Worm (Caenorhabditis elegans) whole organism, L4 larva: ENCODE data around the gene snf-3.

Source experiments
- F10B5.3 ChIP-seq: sonication (generic microtip); optimal IDR thresholded peaks from 2 replicates; lab custom pipeline; 2016; ENCODE audit warnings: mild to moderate bottlenecking, missing genetic modification characterization, missing compliant biosample characterization
- T20F7.1 ChIP-seq: fragments of 200-800 bp; sonication (Bioruptor generic); optimal IDR thresholded peaks from 2 replicates; lab custom pipeline; 2018; ENCODE audit warnings: mild to moderate bottlenecking, missing genetic modification characterization, missing compliant biosample characterization
- Y105C5A.15 ChIP-seq: fragments of 200-800 bp; sonication (Bioruptor generic); IDR thresholded peaks from 2 replicates; pipeline ENCODE4 v1.3.6; 2022; ENCODE audit warnings: missing genetic modification characterization, missing compliant biosample characterization
- Y48G9A.11 ChIP-seq: fragments of 200-800 bp; sonication (Bioruptor generic); IDR thresholded peaks from 2 replicates; pipeline ENCODE4 v1.3.6; 2022; ENCODE audit warnings: missing genetic modification reagents, missing genetic modification characterization, missing compliant biosample characterization
- ZK337.2 ChIP-seq: fragments of 200-800 bp; sonication (Bioruptor generic); IDR thresholded peaks from 2 replicates; pipeline ENCODE4 v1.3.6; 2022; ENCODE audit warnings: missing genetic modification reagents, missing genetic modification characterization, missing compliant biosample characterization
- arid-1 ChIP-seq: fragments of 200-800 bp; sonication (Bioruptor generic); conservative IDR thresholded peaks from 2 replicates; pipeline ENCODE4 v1.3.6; 2022; ENCODE audit warnings: missing genetic modification reagents, missing genetic modification characterization, missing compliant biosample characterization
- ceh-20 ChIP-seq: fragments of 200-800 bp; sonication (Bioruptor generic); IDR thresholded peaks from 2 replicates; pipeline ENCODE4 v1.3.6; 2022; ENCODE audit warnings: missing genetic modification reagents, missing genetic modification characterization, missing compliant biosample characterization
- cey-2 ChIP-seq: sonication (generic microtip); optimal IDR thresholded peaks from 3 replicates; lab custom pipeline; 2017; ENCODE audit warnings: missing genetic modification characterization, mild to moderate bottlenecking, missing compliant biosample characterization, antibody characterized with exemption, borderline replicate concordance; ENCODE audit not compliant: insufficient read depth
- daf-12 ChIP-seq: fragments of 150-350 bp; optimal IDR thresholded peaks from 2 replicates; lab custom pipeline; 2014; ENCODE audit warnings: missing biosample characterization, missing genetic modification reagents, missing genetic modification characterization
- daf-16 ChIP-seq, 3 experiments: sonication (generic microtip); optimal IDR thresholded peaks; 2 replicates each; lab custom pipeline; 2016 to 2017; ENCODE audit warnings: missing genetic modification characterization in 3 of 3, missing genetic modification reagents in 3 of 3, mild to moderate bottlenecking in 2 of 3, missing compliant biosample characterization in 2 of 3, missing biosample characterization in 1 of 3, moderate library complexity in 1 of 3
- dmd-6 ChIP-seq: fragments of 200-800 bp; sonication (Bioruptor generic); IDR thresholded peaks from 2 replicates; pipeline ENCODE4 v1.3.6; 2022; ENCODE audit warnings: missing genetic modification reagents, missing genetic modification characterization, missing compliant biosample characterization
- dve-1 ChIP-seq: sonication (generic microtip); optimal IDR thresholded peaks from 2 replicates; lab custom pipeline; 2017; ENCODE audit warnings: antibody characterized with exemption, mild to moderate bottlenecking, missing genetic modification characterization, missing compliant biosample characterization; ENCODE audit not compliant: insufficient read depth
- hlh-11 ChIP-seq: fragments of 200-800 bp; sonication (Bioruptor generic); optimal IDR thresholded peaks from 2 replicates; lab custom pipeline; 2018; ENCODE audit warnings: mild to moderate bottlenecking, missing genetic modification characterization, missing compliant biosample characterization
- hmg-1.1 ChIP-seq: fragments of 200-800 bp; sonication (Bioruptor generic); IDR thresholded peaks from 2 replicates; pipeline ENCODE4 v1.3.6; 2022; ENCODE audit warnings: missing genetic modification reagents, missing genetic modification characterization, missing compliant biosample characterization
- jun-1 ChIP-seq: fragments of 150-350 bp; optimal IDR thresholded peaks from 2 replicates; lab custom pipeline; 2014; ENCODE audit warnings: missing biosample characterization, missing genetic modification reagents, missing genetic modification characterization
- lim-7 ChIP-seq: fragments of 200-800 bp; sonication (Bioruptor generic); IDR thresholded peaks from 2 replicates; pipeline ENCODE4 v1.3.6; 2022; ENCODE audit warnings: missing genetic modification characterization, missing compliant biosample characterization
- lin-1 ChIP-seq: fragments of 200-800 bp; sonication (Bioruptor generic); IDR thresholded peaks from 2 replicates; pipeline ENCODE4 v1.3.6; 2022; ENCODE audit warnings: missing genetic modification reagents, missing genetic modification characterization, missing compliant biosample characterization
- lin-38 ChIP-seq: fragments of 200-800 bp; sonication (Bioruptor generic); IDR thresholded peaks from 2 replicates; pipeline ENCODE4 v1.3.6; 2022; ENCODE audit warnings: missing genetic modification reagents, missing genetic modification characterization, missing compliant biosample characterization
- lin-39 ChIP-seq: fragments of 150-350 bp; optimal IDR thresholded peaks from 2 replicates; lab custom pipeline; 2014; ENCODE audit warnings: missing biosample characterization, missing genetic modification reagents, missing genetic modification characterization
- lsy-2 ChIP-seq, 2 experiments: fragments of 150-350 bp in 1 of 2; sonication (generic microtip) in 1 of 2; optimal IDR thresholded peaks; 2 replicates each; lab custom pipeline; 2014 to 2017; ENCODE audit warnings: missing biosample characterization in 2 of 2, missing genetic modification characterization in 2 of 2
- mdl-1 ChIP-seq, 2 experiments: fragments of 150-350 bp in 1 of 2; sonication (generic microtip) in 1 of 2; optimal IDR thresholded peaks; 2 replicates each; lab custom pipeline; 2014 to 2017; ENCODE audit warnings: missing biosample characterization in 2 of 2, missing genetic modification characterization in 2 of 2
- mep-1 ChIP-seq: fragments of 150-350 bp; sonication (generic microtip); optimal IDR thresholded peaks from 3 replicates; lab custom pipeline; 2014; ENCODE audit warnings: missing biosample characterization, missing genetic modification characterization
- mes-2 ChIP-seq: sonication (generic microtip); optimal IDR thresholded peaks from 2 replicates; lab custom pipeline; 2016; ENCODE audit warnings: missing genotype, mild to moderate bottlenecking, missing genetic modification characterization, missing compliant biosample characterization; ENCODE audit not compliant: poor library complexity, severe bottlenecking
- nhr-10 ChIP-seq: fragments of 150-350 bp; optimal IDR thresholded peaks from 2 replicates; lab custom pipeline; 2014; ENCODE audit warnings: missing biosample characterization, missing genetic modification characterization
- nhr-102 ChIP-seq: sonication (generic microtip); optimal IDR thresholded peaks from 2 replicates; lab custom pipeline; 2016; ENCODE audit warnings: mild to moderate bottlenecking, missing genetic modification characterization, moderate library complexity, missing compliant biosample characterization
- nhr-111 ChIP-seq: fragments of 200-800 bp; sonication (Bioruptor generic); optimal IDR thresholded peaks from 2 replicates; lab custom pipeline; 2018; ENCODE audit warnings: mild to moderate bottlenecking, missing genetic modification characterization, missing compliant biosample characterization
- nhr-28 ChIP-seq: fragments of 150-350 bp; optimal IDR thresholded peaks from 2 replicates; lab custom pipeline; 2014; ENCODE audit warnings: missing biosample characterization, missing genetic modification characterization
- nhr-41 ChIP-seq: fragments of 200-800 bp; sonication (Bioruptor generic); IDR thresholded peaks from 2 replicates; pipeline ENCODE4 v1.3.6; 2022; ENCODE audit warnings: missing genetic modification reagents, missing genetic modification characterization, missing compliant biosample characterization
- nhr-42 ChIP-seq: fragments of 200-800 bp; sonication (Bioruptor generic); IDR thresholded peaks from 2 replicates; pipeline ENCODE4 v1.3.6; 2022; ENCODE audit warnings: missing genetic modification characterization, missing compliant biosample characterization
- nhr-48 ChIP-seq: sonication (generic microtip); optimal IDR thresholded peaks from 2 replicates; lab custom pipeline; 2016; ENCODE audit warnings: mild to moderate bottlenecking, missing genetic modification characterization, missing compliant biosample characterization
- nhr-77 ChIP-seq: fragments of 150-350 bp; optimal IDR thresholded peaks from 2 replicates; lab custom pipeline; 2014; ENCODE audit warnings: missing biosample characterization, missing genetic modification characterization
- pha-4 ChIP-seq, 2 experiments: fragments of 150-350 bp in 1 of 2; fragments of 200-800 bp in 1 of 2; sonication (Bioruptor generic) in 1 of 2; IDR thresholded peaks in 1 of 2; optimal IDR thresholded peaks in 1 of 2; 2 replicates each; pipeline versions ENCODE4 v1.3.6 to Lab custom; 2014 to 2022; ENCODE audit warnings: missing genetic modification characterization in 2 of 2, missing genetic modification reagents in 2 of 2, missing biosample characterization in 1 of 2, missing compliant biosample characterization in 1 of 2
- php-3 ChIP-seq: fragments of 200-800 bp; sonication (Bioruptor generic); IDR thresholded peaks from 2 replicates; pipeline ENCODE4 v1.3.6; 2022; ENCODE audit warnings: missing genetic modification reagents, missing genetic modification characterization, missing compliant biosample characterization
- pqm-1 ChIP-seq: sonication (generic microtip); optimal IDR thresholded peaks from 2 replicates; lab custom pipeline; 2017; ENCODE audit warnings: missing biosample characterization, missing genetic modification characterization
- saeg-2 ChIP-seq: fragments of 200-800 bp; sonication (Bioruptor generic); IDR thresholded peaks from 2 replicates; pipeline ENCODE4 v1.3.6; 2022; ENCODE audit warnings: missing genetic modification reagents, missing genetic modification characterization, missing compliant biosample characterization
- set-16 ChIP-seq: fragments of 200-800 bp; sonication (Bioruptor generic); IDR thresholded peaks from 2 replicates; pipeline ENCODE4 v1.3.6; 2022; ENCODE audit warnings: missing genetic modification reagents, missing genetic modification characterization, missing compliant biosample characterization
- snpc-4 ChIP-seq: fragments of 150-350 bp; optimal IDR thresholded peaks from 2 replicates; lab custom pipeline; 2014; ENCODE audit warnings: missing biosample characterization, missing genetic modification characterization
- tra-1 ChIP-seq: fragments of 200-800 bp; sonication (Bioruptor generic); IDR thresholded peaks from 2 replicates; pipeline ENCODE4 v1.3.6; 2022; ENCODE audit warnings: missing genetic modification reagents, missing genetic modification characterization, missing compliant biosample characterization
- unc-62 ChIP-seq, 3 experiments: fragments of 150-350 bp in 1 of 3; sonication (generic microtip); optimal IDR thresholded peaks in 2 of 3; peaks in 1 of 3; 1 replicate in 1 of 3; 2 replicates in 2 of 3; lab custom pipeline; 2014 to 2017; ENCODE audit warnings: missing biosample characterization in 3 of 3, missing genetic modification characterization in 3 of 3, missing genetic modification reagents in 3 of 3, missing genotype in 1 of 3
- zfp-2 ChIP-seq: sonication (generic microtip); optimal IDR thresholded peaks from 2 replicates; lab custom pipeline; 2016; ENCODE audit warnings: mild to moderate bottlenecking, missing genetic modification characterization, missing compliant biosample characterization
- ztf-7 ChIP-seq: fragments of 150-350 bp; optimal IDR thresholded peaks from 2 replicates; lab custom pipeline; 2014; ENCODE audit warnings: missing biosample characterization, missing genetic modification characterization

snf-3 gene

ce11 chrII:1101413-1101812 lies 9.6 kb downstream of the snf-3 start:
- TF ChIP-seq F10B5.3 (tag; lab: Kevin White, UChicago) (no peak), unc-62 (GFP tag; optimal IDR thresholded peaks at IDR 0.05 in 1 of 2; lab: Kevin White, UChicago) (no peak), unc-62 (tag; optimal IDR thresholded peaks at IDR 0.05; lab: Kevin White, UChicago) (no peak), Y48G9A.11 (GFP tag; lab: Robert Waterston, UW) (no peak), pqm-1 (tag; lab: Kevin White, UChicago) (peak; percentile 76), hlh-11 (tag; lab: Kevin White, UChicago) (peak; percentile 64), lin-1 (GFP tag; lab: Robert Waterston, UW) (peak; percentile 51; the same call in 1 of the 2 replicates), daf-16 (GFP tag; optimal IDR thresholded peaks at IDR 0.05; lab: Kevin White, UChicago) (no peak), daf-16 (tag; optimal IDR thresholded peaks at IDR 0.05; lab: Kevin White, UChicago) (peak; percentile 51), hmg-1.1 (GFP tag; lab: Robert Waterston, UW) (no peak), nhr-77 (tag; lab: Kevin White, UChicago) (peak; percentile 10), nhr-28 (peak; percentile 74), dmd-6 (GFP tag; lab: Robert Waterston, UW) (peak; percentile 79), lsy-2 (tag; optimal IDR thresholded peaks at IDR 0.05; lab: Kevin White, UChicago) (no peak)

ce11 chrII:1102209-1102608 lies 10.4 kb downstream of the snf-3 start:
- TF ChIP-seq lin-38 (0 out of 2 replicates have a peak, but pooled peaks have one; percentile 18), lim-7 (GFP tag; lab: Robert Waterston, UW) (no peak)
- TF ChIP-seq, all 104 proteins: peak for 1

- TF ChIP-seq mep-1 (tag; lab: Kevin White, UChicago) (peak; percentile 16), nhr-48 (tag; lab: Kevin White, UChicago) (peak; percentile 31), daf-12 (no peak), nhr-111 (GFP tag; lab: Kevin White, UChicago) (no peak), lsy-2 (tag; optimal IDR thresholded peaks at IDR 0.05; lab: Kevin White, UChicago) (peak in 1 of 2 experiments; percentile 54), pqm-1 (tag; lab: Kevin White, UChicago) (peak; percentile 100), ztf-7 (tag; lab: Kevin White, UChicago) (no peak), nhr-10 (tag; lab: Kevin White, UChicago) (no peak), mdl-1 (tag; optimal IDR thresholded peaks at IDR 0.05; lab: Kevin White, UChicago) (peak in 1 of 2 experiments; percentile 37), unc-62 (GFP tag; optimal IDR thresholded peaks at IDR 0.05 in 1 of 2; lab: Kevin White, UChicago) (peak in 1 of 2 experiments; percentile 23), unc-62 (tag; optimal IDR thresholded peaks at IDR 0.05; lab: Kevin White, UChicago) (no peak), snpc-4 (no peak), set-16 (GFP tag; lab: Robert Waterston, UW) (no peak), jun-1 (tag; lab: Kevin White, UChicago) (peak; percentile 50), nhr-42 (no peak), ceh-20 (0 out of 2 replicates have a peak, but pooled peaks have one; percentile 19), cey-2 (tag; lab: Kevin White, UChicago) (peak; percentile 71), tra-1 (GFP tag; lab: Robert Waterston, UW) (peak; percentile 97), zfp-2 (tag; lab: Kevin White, UChicago) (no peak), hlh-11 (tag; lab: Kevin White, UChicago) (peak; percentile 93), php-3 (peak; percentile 97), Y105C5A.15 (GFP tag; lab: Robert Waterston, UW) (no peak), nhr-28 (peak; percentile 99), arid-1 (no peak), lin-39 (tag; lab: Kevin White, UChicago) (no peak), T20F7.1 (no peak), lin-1 (GFP tag; lab: Robert Waterston, UW) (peak; percentile 99), nhr-77 (tag; lab: Kevin White, UChicago) (peak; percentile 95), nhr-41 (GFP tag; lab: Robert Waterston, UW) (0 out of 2 replicates have a peak, but pooled peaks have one; percentile 59), dmd-6 (GFP tag; lab: Robert Waterston, UW) (peak; percentile 99), saeg-2 (GFP tag; lab: Robert Waterston, UW) (0 out of 2 replicates have a peak, but pooled peaks have one; percentile 30), dve-1 (tag; lab: Kevin White, UChicago) (peak; percentile 94), mes-2 (tag; lab: Kevin White, UChicago) (peak; percentile 33), daf-16 (GFP tag; optimal IDR thresholded peaks at IDR 0.05; lab: Kevin White, UChicago) (peak in 1 of 2 experiments; percentile 55), daf-16 (tag; optimal IDR thresholded peaks at IDR 0.05; lab: Kevin White, UChicago) (peak; percentile 96), nhr-102 (tag; lab: Kevin White, UChicago) (peak; percentile 87), ZK337.2 (GFP tag; lab: Robert Waterston, UW) (no peak), pha-4 (GFP tag; IDR thresholded peaks at IDR 0.05; lab: Robert Waterston, UW) (peak; percentile 74), pha-4 (tag; optimal IDR thresholded peaks at IDR 0.05; lab: Kevin White, UChicago) (no peak)
Observed at ce11 chrII:1103484-1104100, 11.8 kb downstream of the snf-3 start.
